Fruit fly (Drosophila melanogaster) whole organism, prepupa: ENCODE data around the gene CG14153.

ENCODE experiments used
- CG3919 ChIP-seq: fragments of 200-800 bp; sonication (Bioruptor generic); optimal IDR thresholded peaks from 3 replicates; lab custom pipeline; 2016; ENCODE audit warnings: missing biosample characterization, missing genetic modification characterization
- CG4318 ChIP-seq: fragments of 200-800 bp; sonication (Bioruptor generic); optimal IDR thresholded peaks from 3 replicates; lab custom pipeline; 2017; ENCODE audit warnings: missing biosample characterization, mild to moderate bottlenecking, missing genetic modification characterization
- CG6163 ChIP-seq: fragments of 200-800 bp; sonication (Bioruptor generic); IDR thresholded peaks from 3 replicates; pipeline ENCODE4 v1.3.6; 2022; ENCODE audit warnings: missing biosample characterization, missing genetic modification characterization
- Ets21C ChIP-seq: fragments of 200-800 bp; sonication (Bioruptor generic); optimal IDR thresholded peaks from 3 replicates; lab custom pipeline; 2016; ENCODE audit warnings: missing biosample characterization, missing genetic modification characterization
- Hr4 ChIP-seq: fragments of 200-800 bp; sonication (Bioruptor generic); optimal IDR thresholded peaks from 3 replicates; lab custom pipeline; 2016; ENCODE audit warnings: missing biosample characterization, missing genetic modification characterization
- acj6 ChIP-seq: fragments of 200-800 bp; sonication (Bioruptor generic); optimal IDR thresholded peaks from 3 replicates; lab custom pipeline; 2016; ENCODE audit warnings: missing biosample characterization, missing genetic modification characterization
- net ChIP-seq: fragments of 200-800 bp; sonication (Bioruptor generic); optimal IDR thresholded peaks from 3 replicates; lab custom pipeline; 2016; ENCODE audit warnings: missing biosample characterization, missing genetic modification characterization

DNA sequence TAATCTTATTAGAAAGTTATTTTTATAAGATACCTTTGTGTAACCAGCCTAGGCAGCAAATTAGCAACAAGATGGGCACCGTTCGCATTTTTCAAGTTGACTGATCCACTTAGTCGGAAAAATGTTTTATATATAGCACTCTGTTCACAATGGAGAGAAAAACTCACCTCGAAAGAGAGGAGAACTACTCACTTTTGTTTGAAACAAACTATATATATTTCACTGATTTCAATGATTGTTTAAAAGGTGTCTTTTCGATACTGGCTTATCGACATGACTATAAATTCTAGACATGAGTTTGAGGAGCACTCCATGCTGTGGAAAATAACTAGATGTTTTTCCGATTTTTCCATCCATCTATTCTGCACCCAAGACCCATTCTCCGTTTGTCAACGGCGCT is 19.9 kb upstream of the CG14153 start, which contains the start of gene CG42521:
- TF ChIP-seq CG6163 (GFP tag; lab: Robert Waterston, UW): no peak
- TF ChIP-seq acj6 (GFP tag; lab: Kevin White, UChicago): no peak
- TF ChIP-seq net (GFP tag; lab: Kevin White, UChicago): no peak
- no peak for TF ChIP-seq Ets21C
- no peak for TF ChIP-seq Hr4 (GFP tag; lab: Kevin White, UChicago)
- no peak for TF ChIP-seq CG3919 (GFP tag; lab: Kevin White, UChicago)
- no peak for TF ChIP-seq CG4318 (GFP tag; lab: Kevin White, UChicago)
